Fruit fly (Drosophila melanogaster) Kc167 (cell line): Measurements from ENCODE around the gene CG31436.

Experiments used
- Myc ChIP-seq: fragments of >200 bp; optimal IDR thresholded peaks from 2 replicates; lab custom pipeline; 2017; ENCODE audit warnings: missing external identifiers
- Sin3A ChIP-seq: fragments of >200 bp; optimal IDR thresholded peaks from 2 replicates; lab custom pipeline; 2018; ENCODE audit warnings: missing external identifiers
- h ChIP-seq: fragments of >200 bp; optimal IDR thresholded peaks from 3 replicates; lab custom pipeline; 2018; ENCODE audit warnings: missing external identifiers
- insv ChIP-seq: fragments of >200 bp; optimal IDR thresholded peaks from 3 replicates; lab custom pipeline; 2018; ENCODE audit warnings: missing external identifiers
- psq ChIP-seq: fragments of >200 bp; optimal IDR thresholded peaks from 2 replicates; lab custom pipeline; 2017; ENCODE audit warnings: missing external identifiers
- ttk ChIP-seq: sonication (Bioruptor generic); optimal IDR thresholded peaks from 2 replicates; lab custom pipeline; 2017; ENCODE audit warnings: missing external identifiers

Gene CG31436

dm6 chr3R:25329079-25329478 lies 25.1 kb downstream of the CG31436 start, which contains the start of gene CHKov1:
Gene CHKov1 (minus strand): TSS chr3R:25329316.
- TF ChIP-seq insv (lab: Kevin White, UChicago) (no peak), h (lab: Kevin White, UChicago) (no peak), Sin3A (lab: Kevin White, UChicago) (no peak), psq (lab: Kevin White, UChicago) (no peak), Myc (lab: Kevin White, UChicago) (no peak), ttk (lab: Kevin White, UChicago) (no peak)

- TF ChIP-seq h (lab: Kevin White, UChicago) = no peak
- no peak for TF ChIP-seq Myc (lab: Kevin White, UChicago)
- no peak for TF ChIP-seq ttk (lab: Kevin White, UChicago)
- TF ChIP-seq insv (lab: Kevin White, UChicago) = no peak
- TF ChIP-seq psq (lab: Kevin White, UChicago) = no peak
- TF ChIP-seq Sin3A (lab: Kevin White, UChicago) = no peak
Measured at dm6 chr3R:25331103-25331502, 27.2 kb downstream of the CG31436 start, which contains the start of gene CHKov2. Gene CHKov2 (minus strand): TSS chr3R:25331203.

- TF ChIP-seq Sin3A (lab: Kevin White, UChicago) = no peak
- no peak for TF ChIP-seq Myc (lab: Kevin White, UChicago)
- TF ChIP-seq ttk (lab: Kevin White, UChicago) = no peak
- TF ChIP-seq psq (lab: Kevin White, UChicago) = no peak
- TF ChIP-seq insv (lab: Kevin White, UChicago) = no peak
- TF ChIP-seq h (lab: Kevin White, UChicago) = no peak
Measured at dm6 chr3R:25335065-25335464, 31.1 kb downstream of the CG31436 start, which contains the start of the genes CG10669 and CG11902. Gene CG10669 (minus strand): TSS chr3R:25335243. Gene CG11902 (plus strand): TSS chr3R:25335257.

- TF ChIP-seq psq (lab: Kevin White, UChicago) (no peak), h (lab: Kevin White, UChicago) (no peak), ttk (lab: Kevin White, UChicago) (no peak), insv (lab: Kevin White, UChicago) (no peak), Sin3A (lab: Kevin White, UChicago) (no peak), Myc (lab: Kevin White, UChicago) (no peak)
Measured at dm6 chr3R:25339952-25340351, 36.0 kb downstream of the CG31436 start, which contains the start of gene rha. Gene rha (plus strand): TSS chr3R:25340252.

dm6 chr3R:25346899-25347298 lies 43.0 kb downstream of the CG31436 start, which contains the start of gene tobi:
Gene tobi (minus strand): TSS chr3R:25346921.
- TF ChIP-seq h (lab: Kevin White, UChicago) = no peak
- TF ChIP-seq psq (lab: Kevin White, UChicago) = no peak
- no peak for TF ChIP-seq ttk (lab: Kevin White, UChicago)
- no peak for TF ChIP-seq Myc (lab: Kevin White, UChicago)
- TF ChIP-seq Sin3A (lab: Kevin White, UChicago) = no peak
- no peak for TF ChIP-seq insv (lab: Kevin White, UChicago)
